Fruit fly (Drosophila melanogaster): ENCODE data around the gene p.

The p gene

dm6 chr3R:8676560-8677000 lies 6.1 kb upstream of the p start, which contains the start of the genes Unc50, CG11755 and CG8043 (continued):
- peak; percentile 84; the same call in 1 of the 2 replicates for TF ChIP-seq tna (GFP tag; IDR thresholded peaks at IDR 0.05; ENCODE audit: partially characterized antibody)
- no peak for TF ChIP-seq CG15073 (GFP tag; optimal IDR thresholded peaks at IDR 0.05)
- TF ChIP-seq CG6689 (GFP tag; IDR thresholded peaks at IDR 0.05) = peak; percentile 74
- TF ChIP-seq GATAe (GFP tag; conservative IDR thresholded peaks at IDR 0.05) = peak; percentile 78
- no peak for TF ChIP-seq dan (GFP tag; IDR thresholded peaks at IDR 0.05)
- TF ChIP-seq CG14710 (tag; optimal IDR thresholded peaks at IDR 0.05) = peak; percentile 89
- peak; percentile 25; the same call in 1 of the 3 replicates for TF ChIP-seq CG14050 (GFP tag; IDR thresholded peaks at IDR 0.05)
- TF ChIP-seq H15 (GFP tag; IDR thresholded peaks at IDR 0.05) = peak; percentile 69; the same call in 2 of the 3 replicates
- peak; percentile 91 for TF ChIP-seq Xbp1 (GFP tag; optimal IDR thresholded peaks at IDR 0.05)
- TF ChIP-seq chn (GFP tag; optimal IDR thresholded peaks at IDR 0.05) = peak; percentile 60
- TF ChIP-seq CG17359 (tag; optimal IDR thresholded peaks at IDR 0.05) = peak; percentile 68
- TF ChIP-seq Ets65A (GFP tag) = peak; percentile 93
- TF ChIP-seq Hey (tag; optimal IDR thresholded peaks at IDR 0.05) = no peak
- TF ChIP-seq CG9876 (GFP tag; optimal IDR thresholded peaks at IDR 0.05) = peak; percentile 50
- TF ChIP-seq CG12236 (GFP tag; optimal IDR thresholded peaks at IDR 0.05) = peak; percentile 22
- TF ChIP-seq Hr78 (GFP tag; optimal IDR thresholded peaks at IDR 0.05) = peak in 1 of 2 experiments; percentile 28
- TF ChIP-seq Atf6 (GFP tag; IDR thresholded peaks at IDR 0.05) = peak; percentile 63; the same call in 1 of the 2 replicates
- peak; percentile 67 for TF ChIP-seq CG14441 (GFP tag; IDR thresholded peaks at IDR 0.05)
- TF ChIP-seq CG9437 (GFP tag; optimal IDR thresholded peaks at IDR 0.05) = peak; percentile 72
- TF ChIP-seq CG13296 (GFP tag; optimal IDR thresholded peaks at IDR 0.05) = peak; percentile 69
- peak; percentile 78 for TF ChIP-seq slou (GFP tag; optimal IDR thresholded peaks at IDR 0.05)
- TF ChIP-seq CG30431 (GFP tag; optimal IDR thresholded peaks at IDR 0.05) = no peak
- TF ChIP-seq vnd (GFP tag; IDR thresholded peaks at IDR 0.05; ENCODE audit: partially characterized antibody) = peak; percentile 98
- no peak for TF ChIP-seq toy (GFP tag; IDR thresholded peaks at IDR 0.05)
- TF ChIP-seq CG17186 (GFP tag; optimal IDR thresholded peaks at IDR 0.05) = peak; percentile 75
- TF ChIP-seq salm (tag; optimal IDR thresholded peaks at IDR 0.05) = no peak
- TF ChIP-seq Jarid2 (GFP tag; optimal IDR thresholded peaks at IDR 0.05) = no peak
- no peak for TF ChIP-seq Dip2 (GFP tag; IDR thresholded peaks at IDR 0.05)
- peak; percentile 64 for TF ChIP-seq CrebB (tag; optimal IDR thresholded peaks at IDR 0.05)
- no peak for TF ChIP-seq pan (optimal IDR thresholded peaks at IDR 0.05)
- TF ChIP-seq pan (GFP tag; optimal IDR thresholded peaks at IDR 0.05 in 1 of 2, IDR thresholded peaks at IDR 0.05 in 1 of 2) = peak in 1 of 2 experiments; percentile 56
- TF ChIP-seq Mrtf (GFP tag; IDR thresholded peaks at IDR 0.05) = peak; percentile 66; the same call in 2 of the 3 replicates
- peak in 1 of 2 experiments; percentile 64 for TF ChIP-seq Hr51 (GFP tag; optimal IDR thresholded peaks at IDR 0.05)
- TF ChIP-seq CG17385 (GFP tag; optimal IDR thresholded peaks at IDR 0.05) = peak; percentile 71
- TF ChIP-seq zfh1 (GFP tag; IDR thresholded peaks at IDR 0.05) = peak; percentile 68
- no peak for TF ChIP-seq zf30C (GFP tag; optimal IDR thresholded peaks at IDR 0.05)
- TF ChIP-seq Antp (GFP tag; optimal IDR thresholded peaks at IDR 0.05) = peak; percentile 53
- peak; percentile 66 for TF ChIP-seq mirr (GFP tag; optimal IDR thresholded peaks at IDR 0.05)
- TF ChIP-seq Kr (GFP tag; optimal IDR thresholded peaks at IDR 0.05) = no peak
- no peak for TF ChIP-seq nom (GFP tag; optimal IDR thresholded peaks at IDR 0.05)
- TF ChIP-seq Aef1 (GFP tag; IDR thresholded peaks at IDR 0.05) = peak; percentile 80
- TF ChIP-seq lola (GFP tag; optimal IDR thresholded peaks at IDR 0.05) = peak in 1 of 3 experiments; percentile 82
- TF ChIP-seq Pdp1 (GFP tag; optimal IDR thresholded peaks at IDR 0.05) = peak; percentile 78 to 86
- peak; percentile 81 for TF ChIP-seq vvl (GFP tag; IDR thresholded peaks at IDR 0.05)
- no peak for TF ChIP-seq chm (GFP tag; IDR thresholded peaks at IDR 0.05)
- TF ChIP-seq sim (GFP tag; IDR thresholded peaks at IDR 0.05) = no peak
- no peak for TF ChIP-seq ab (GFP tag; optimal IDR thresholded peaks at IDR 0.05)
- peak; percentile 63 for TF ChIP-seq esg (GFP tag; conservative IDR thresholded peaks at IDR 0.05)
- TF ChIP-seq disco-r (GFP tag; optimal IDR thresholded peaks at IDR 0.05) = peak; percentile 53
- TF ChIP-seq CG17361 (GFP tag; IDR thresholded peaks at IDR 0.05) = peak; percentile 88
- TF ChIP-seq CG6175 (GFP tag; IDR thresholded peaks at IDR 0.05) = no peak

All from whole organism, embryonic.